Worm (Caenorhabditis elegans): ENCODE data around the gene R10E4.1.

The R10E4.1 gene

DNA sequence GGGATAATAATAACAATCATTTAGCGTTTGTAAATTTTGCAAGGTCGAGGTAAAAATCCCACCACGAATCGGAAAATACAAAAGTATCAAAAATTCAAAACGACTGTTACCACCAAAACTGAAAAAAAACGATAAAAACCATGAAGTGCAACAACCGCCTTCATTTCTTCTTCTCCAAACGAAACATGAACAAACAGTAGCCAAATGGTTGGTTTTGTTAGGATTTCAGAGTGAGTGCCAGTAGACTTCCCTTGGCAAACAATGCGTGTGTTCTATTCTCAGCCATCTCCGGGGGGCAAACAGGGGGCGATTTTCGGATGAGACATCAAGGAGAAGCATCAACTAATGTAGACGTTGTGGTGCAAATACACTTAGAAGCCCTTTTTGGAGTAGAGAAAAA is 44.8 kb upstream of the R10E4.1 start:
- TF ChIP-seq nhr-12 (tag; optimal IDR thresholded peaks at IDR 0.05) = no peak
- no peak for TF ChIP-seq nhr-237 (tag; optimal IDR thresholded peaks at IDR 0.05)
- no peak for TF ChIP-seq lin-13 (tag; optimal IDR thresholded peaks at IDR 0.05)
- TF ChIP-seq zip-8 (tag; optimal IDR thresholded peaks at IDR 0.05) = no peak
- no peak for TF ChIP-seq ceh-39 (tag; optimal IDR thresholded peaks at IDR 0.05)
- no peak for TF ChIP-seq ceh-83 (GFP tag; optimal IDR thresholded peaks at IDR 0.05)
- no peak for TF ChIP-seq ztf-11 (tag; optimal IDR thresholded peaks at IDR 0.05)
- TF ChIP-seq mab-5 (tag; optimal IDR thresholded peaks at IDR 0.05) = no peak
- no peak for TF ChIP-seq mls-2 (tag; optimal IDR thresholded peaks at IDR 0.05)
- TF ChIP-seq bed-3 (GFP tag; optimal IDR thresholded peaks at IDR 0.05) = no peak

DNA sequence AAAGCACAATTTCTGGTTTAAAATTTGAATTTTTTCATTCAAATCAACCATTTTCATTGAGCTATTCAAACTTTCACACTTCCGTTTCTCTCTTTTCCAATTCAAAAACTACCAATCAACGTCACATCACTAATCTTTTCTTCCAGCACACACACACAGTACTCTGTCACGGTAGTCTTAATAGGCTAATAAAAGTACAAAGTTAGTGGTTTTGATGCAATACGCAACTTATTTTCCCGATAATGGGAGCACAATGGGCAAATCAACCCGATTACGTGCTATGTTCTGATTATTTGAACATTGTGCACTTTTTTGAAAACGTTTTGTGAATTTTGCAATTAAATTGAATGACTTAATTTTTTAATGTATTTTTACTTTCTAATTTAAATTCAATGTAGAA is 42.2 kb upstream of the R10E4.1 start:
- TF ChIP-seq unc-120 (tag; optimal IDR thresholded peaks at IDR 0.05; ENCODE audit: poor library complexity, severe bottlenecking) (no peak), sem-2 (GFP tag; optimal IDR thresholded peaks at IDR 0.05) (no peak), tbx-8 (GFP tag; optimal IDR thresholded peaks at IDR 0.05) (no peak), ceh-43 (GFP tag; optimal IDR thresholded peaks at IDR 0.05) (no peak), zip-8 (tag; optimal IDR thresholded peaks at IDR 0.05) (no peak), nhr-76 (tag; optimal IDR thresholded peaks at IDR 0.05) (no peak), nhr-237 (tag; optimal IDR thresholded peaks at IDR 0.05) (no peak), pha-4 (tag; optimal IDR thresholded peaks at IDR 0.05) (no peak), ces-1 (GFP tag; optimal IDR thresholded peaks at IDR 0.05) (no peak), unc-62 (GFP tag; optimal IDR thresholded peaks at IDR 0.05) (no peak), ztf-11 (tag; optimal IDR thresholded peaks at IDR 0.05) (no peak), lsy-2 (tag; optimal IDR thresholded peaks at IDR 0.05) (no peak), ceh-39 (tag; optimal IDR thresholded peaks at IDR 0.05) (no peak), mab-5 (tag; optimal IDR thresholded peaks at IDR 0.05) (no peak), drap-1 (GFP tag; optimal IDR thresholded peaks at IDR 0.05) (no peak), mls-2 (tag; optimal IDR thresholded peaks at IDR 0.05) (no peak), M03D4.4 (tag; optimal IDR thresholded peaks at IDR 0.05) (no peak)

DNA sequence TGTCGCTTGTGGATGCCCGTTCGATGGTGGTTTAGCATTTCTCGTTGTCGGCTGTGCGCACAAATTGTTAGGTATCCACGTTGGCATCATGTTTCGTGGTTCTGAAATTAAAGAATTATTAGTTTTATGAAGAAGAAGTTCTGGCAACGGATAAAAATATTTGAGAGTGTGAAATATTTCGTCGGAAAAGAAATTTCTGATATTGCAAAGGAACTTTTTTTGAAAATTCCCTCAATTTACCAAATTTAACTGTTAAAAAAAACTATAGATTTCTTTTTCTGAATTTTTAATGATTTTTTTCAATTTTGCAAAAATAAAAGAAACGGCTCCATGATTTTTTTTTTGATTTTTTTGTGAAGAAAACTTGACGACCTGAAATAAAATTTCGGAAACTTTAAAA is 41.5 kb upstream of the R10E4.1 start, which contains the start of gene mpk-1:
TSS of gene mpk-1 (minus strand) at position 101 of the 400 bp plus-strand sequence.
- no peak for TF ChIP-seq nhr-12 (tag; optimal IDR thresholded peaks at IDR 0.05)
- TF ChIP-seq snpc-4 (tag; optimal IDR thresholded peaks at IDR 0.05) = no peak
- TF ChIP-seq nhr-28 (tag; optimal IDR thresholded peaks at IDR 0.05) = no peak
- TF ChIP-seq blmp-1 (tag; optimal IDR thresholded peaks at IDR 0.05) = no peak
- TF ChIP-seq ztf-11 (tag; optimal IDR thresholded peaks at IDR 0.05) = no peak
- TF ChIP-seq drap-1 (GFP tag; optimal IDR thresholded peaks at IDR 0.05) = no peak
- TF ChIP-seq mls-2 (tag; optimal IDR thresholded peaks at IDR 0.05) = no peak
- no peak for TF ChIP-seq elt-1 (tag; optimal IDR thresholded peaks at IDR 0.05; ENCODE audit: borderline replicate concordance, insufficient read depth)
- no peak for TF ChIP-seq lin-32 (GFP tag; optimal IDR thresholded peaks at IDR 0.05)
- TF ChIP-seq mab-5 (tag; optimal IDR thresholded peaks at IDR 0.05) = no peak

DNA sequence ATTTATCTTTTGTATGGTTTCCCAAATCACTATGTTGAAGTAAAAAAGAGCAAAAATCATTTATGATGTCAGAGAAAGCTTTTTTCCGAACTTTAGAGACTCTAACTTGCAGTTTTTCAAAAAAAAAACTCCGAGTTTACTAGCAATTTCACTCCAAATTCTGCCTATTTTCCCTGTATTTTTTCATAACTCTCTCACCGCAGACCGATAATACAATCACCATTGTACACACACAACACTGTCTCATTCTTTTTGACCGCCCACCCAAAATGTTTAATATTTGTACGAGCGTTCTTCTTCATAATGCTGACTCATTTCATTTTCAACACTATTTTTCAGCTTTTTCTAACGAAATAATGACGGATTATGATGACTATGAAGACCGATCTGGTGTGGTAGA is 40.7 kb upstream of the R10E4.1 start, which contains the start of gene F43C1.5:
TSS of gene F43C1.5 (plus strand) at position 301 of the 400 bp plus-strand sequence.
- no peak for TF ChIP-seq lsy-2 (tag; optimal IDR thresholded peaks at IDR 0.05)
- no peak for TF ChIP-seq nhr-2 (tag; optimal IDR thresholded peaks at IDR 0.05)

DNA sequence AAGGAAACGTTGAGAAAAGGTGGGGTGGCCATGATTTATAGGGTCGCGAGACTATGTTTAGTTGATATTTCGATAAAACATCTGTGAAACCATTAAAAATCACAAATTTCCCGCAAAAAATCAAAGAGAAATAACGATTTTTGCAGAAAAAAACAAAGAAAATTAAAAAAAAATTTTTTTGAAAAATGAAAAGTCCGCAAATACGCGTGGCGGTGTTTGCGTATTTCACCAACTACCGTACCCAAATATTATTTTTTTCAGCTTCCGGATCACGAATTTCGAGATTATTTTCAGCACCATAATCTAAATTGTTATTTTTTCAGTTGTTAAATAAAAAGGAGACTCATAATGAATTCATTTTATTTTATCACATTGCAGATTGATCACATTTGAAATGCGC is 39.5 kb upstream of the R10E4.1 start:
- no peak for TF ChIP-seq nhr-76 (tag; optimal IDR thresholded peaks at IDR 0.05)
- no peak for TF ChIP-seq cnd-1 (tag; optimal IDR thresholded peaks at IDR 0.05)
- TF ChIP-seq lsy-2 (tag; optimal IDR thresholded peaks at IDR 0.05) = peak; percentile 52
- no peak for TF ChIP-seq ham-2 (GFP tag; optimal IDR thresholded peaks at IDR 0.05)
- TF ChIP-seq elt-3 (tag; optimal IDR thresholded peaks at IDR 0.05) = no peak
- no peak for TF ChIP-seq unc-39 (tag; optimal IDR thresholded peaks at IDR 0.05)
- no peak for TF ChIP-seq zip-8 (tag; optimal IDR thresholded peaks at IDR 0.05)

DNA sequence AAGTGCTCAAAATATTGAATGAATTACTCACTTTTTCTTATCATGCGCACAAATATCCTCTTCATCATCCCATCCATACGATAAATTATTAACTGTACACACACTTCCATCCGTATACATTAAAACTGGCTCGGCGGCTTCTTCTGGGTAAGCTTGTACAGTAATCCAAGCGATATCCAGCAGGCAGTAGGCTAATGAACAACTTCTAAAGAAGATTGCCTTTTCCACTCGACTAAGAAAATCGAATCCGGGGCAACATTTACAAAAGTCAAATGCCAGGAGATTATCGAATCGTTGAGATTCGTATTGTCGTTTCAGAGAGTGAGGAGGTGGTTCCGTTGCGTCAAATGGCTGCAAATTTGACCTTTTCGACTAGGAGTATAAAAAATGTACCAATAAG is 38.2 kb upstream of the R10E4.1 start:
- TF ChIP-seq nhr-237 (tag; optimal IDR thresholded peaks at IDR 0.05) (no peak), snpc-4 (tag; optimal IDR thresholded peaks at IDR 0.05) (no peak), nhr-2 (tag; optimal IDR thresholded peaks at IDR 0.05) (no peak), lsy-2 (tag; optimal IDR thresholded peaks at IDR 0.05) (no peak), cnd-1 (tag; optimal IDR thresholded peaks at IDR 0.05) (no peak), ham-2 (GFP tag; optimal IDR thresholded peaks at IDR 0.05) (no peak)

Data from whole organism, mixed stage, embryonic.